Fruit fly (Drosophila melanogaster): ENCODE data around the gene CG42750.

Gene CG42750

DNA sequence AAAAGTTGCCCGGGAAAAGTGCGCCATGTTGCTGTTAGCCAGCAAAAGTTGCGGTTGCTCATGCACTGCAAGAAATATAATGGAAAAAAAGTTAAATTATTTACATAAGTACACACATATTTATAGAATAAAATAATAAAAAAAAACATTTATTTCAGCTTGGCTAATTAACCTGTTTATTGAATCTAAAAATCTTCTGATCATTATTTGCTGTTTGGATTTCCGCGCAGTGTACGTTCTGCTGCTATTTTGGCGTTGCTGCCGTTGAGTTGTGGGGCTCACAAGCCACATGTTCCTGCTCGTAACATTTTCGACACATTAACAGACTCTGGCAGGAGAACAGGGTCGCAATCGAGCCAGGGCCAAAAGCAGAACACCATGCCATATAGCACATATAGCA, 34.9 kb upstream of the CG42750 start (continued):
- TF ChIP-seq al (GFP tag; IDR thresholded peaks at IDR 0.05) (no peak; the same call in 1 of the 2 replicates), CkIIα-i1 (GFP tag; IDR thresholded peaks at IDR 0.05) (no peak), Bgb (GFP tag; IDR thresholded peaks at IDR 0.05; ENCODE audit: partially characterized antibody) (no peak), CG32767 (GFP tag; IDR thresholded peaks at IDR 0.05) (0 out of 2 replicates have a peak, but pooled peaks have one; percentile 14), Oli (tag; optimal IDR thresholded peaks at IDR 0.05) (peak; percentile 79), tll (GFP tag; optimal IDR thresholded peaks at IDR 0.05) (no peak), tin (GFP tag; optimal IDR thresholded peaks at IDR 0.05) (peak; percentile 34), CG3847 (GFP tag; IDR thresholded peaks at IDR 0.05) (no peak), CG14710 (tag; optimal IDR thresholded peaks at IDR 0.05) (peak; percentile 74), Sry-δ (GFP tag; optimal IDR thresholded peaks at IDR 0.05) (no peak), wor (GFP tag; IDR thresholded peaks at IDR 0.05) (no peak), NFAT (GFP tag; IDR thresholded peaks at IDR 0.05) (no peak), CG17612 (GFP tag; IDR thresholded peaks at IDR 0.05) (0 out of 2 replicates have a peak, but pooled peaks have one; percentile 6), Blimp-1 (GFP tag; optimal IDR thresholded peaks at IDR 0.05) (peak; percentile 82), CG8359 (GFP tag; optimal IDR thresholded peaks at IDR 0.05; ENCODE audit: borderline replicate concordance) (peak; percentile 69), p53 (GFP tag; optimal IDR thresholded peaks at IDR 0.05) (no peak), Atf-2 (GFP tag; optimal IDR thresholded peaks at IDR 0.05) (no peak), CG30403 (GFP tag; optimal IDR thresholded peaks at IDR 0.05) (peak; percentile 44), Mrtf (GFP tag; IDR thresholded peaks at IDR 0.05) (no peak), CG4730 (GFP tag; IDR thresholded peaks at IDR 0.05) (no peak), mirr (GFP tag; optimal IDR thresholded peaks at IDR 0.05) (no peak), pnt (GFP tag; optimal IDR thresholded peaks at IDR 0.05) (no peak), chm (GFP tag; IDR thresholded peaks at IDR 0.05) (no peak), CG17328 (GFP tag; IDR thresholded peaks at IDR 0.05) (peak; percentile 52; the same call in 1 of the 2 replicates), CG18764 (GFP tag; optimal IDR thresholded peaks at IDR 0.05) (peak; percentile 53), cas (GFP tag; IDR thresholded peaks at IDR 0.05) (no peak), CG11560 (tag; IDR thresholded peaks at IDR 0.05) (no peak), seq (GFP tag; IDR thresholded peaks at IDR 0.05) (no peak), sqz (GFP tag; optimal IDR thresholded peaks at IDR 0.05) (peak; percentile 41), MBD-R2 (GFP tag; IDR thresholded peaks at IDR 0.05) (no peak), CG10979 (tag; optimal IDR thresholded peaks at IDR 0.05) (peak; percentile 81), CG17186 (GFP tag; optimal IDR thresholded peaks at IDR 0.05) (no peak), nerfin-2 (GFP tag; IDR thresholded peaks at IDR 0.05; ENCODE audit: partially characterized antibody) (no peak), da (GFP tag; optimal IDR thresholded peaks at IDR 0.05) (no peak), twi (tag; optimal IDR thresholded peaks at IDR 0.05) (no peak), h (optimal IDR thresholded peaks at IDR 0.05) (no peak), sna (GFP tag; IDR thresholded peaks at IDR 0.05; ENCODE audit: partially characterized antibody) (no peak), Oaz (GFP tag; IDR thresholded peaks at IDR 0.05) (no peak), CG11695 (GFP tag; IDR thresholded peaks at IDR 0.05) (peak; percentile 39; the same call in 1 of the 3 replicates), CG10959 (GFP tag; IDR thresholded peaks at IDR 0.05) (peak; percentile 68), Abd-B (GFP tag; optimal IDR thresholded peaks at IDR 0.05) (peak; percentile 50), CG2712 (tag; optimal IDR thresholded peaks at IDR 0.05) (peak; percentile 81), Lim3 (GFP tag; IDR thresholded peaks at IDR 0.05) (no peak), Asciz (GFP tag; optimal IDR thresholded peaks at IDR 0.05) (peak; percentile 58), HLHmδ (GFP tag; optimal IDR thresholded peaks at IDR 0.05) (no peak), CHES-1-like (GFP tag; optimal IDR thresholded peaks at IDR 0.05) (no peak), esg (GFP tag; conservative IDR thresholded peaks at IDR 0.05) (peak; percentile 54; the same call in 1 of the 2 replicates), CG6791 (GFP tag; IDR thresholded peaks at IDR 0.05; ENCODE audit: partially characterized antibody) (no peak), CG14014 (GFP tag; IDR thresholded peaks at IDR 0.05) (no peak), CG2129 (GFP tag; IDR thresholded peaks at IDR 0.05; ENCODE audit: partially characterized antibody) (no peak), Mes4 (GFP tag; optimal IDR thresholded peaks at IDR 0.05) (no peak), abd-A (tag; optimal IDR thresholded peaks at IDR 0.05) (no peak)

Data from whole organism, embryonic.